Worm (Caenorhabditis elegans): ENCODE data around the gene msp-38.

DNA sequence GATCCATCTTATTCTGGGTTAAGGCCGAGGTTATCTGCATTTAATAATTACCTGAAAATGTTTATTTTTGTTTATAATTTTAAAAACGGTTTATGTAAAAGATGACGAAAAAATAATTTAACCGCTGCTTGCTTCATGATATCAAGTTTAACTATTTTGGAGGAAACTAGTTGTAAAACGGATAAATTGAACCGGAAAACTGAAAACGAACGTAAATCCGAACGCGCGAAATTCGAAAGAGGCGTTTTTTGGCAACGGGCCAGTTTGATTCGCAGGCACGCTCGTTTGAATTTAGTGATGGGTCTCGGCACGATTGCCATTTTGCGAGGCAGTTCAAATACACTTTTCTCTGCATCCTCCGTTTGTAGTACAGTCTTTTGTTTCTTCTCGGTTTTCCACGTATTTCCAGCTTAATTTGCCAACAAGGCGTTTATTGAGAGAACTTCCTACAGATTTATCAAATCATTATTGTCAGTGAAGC, 14.6 kb downstream of the msp-38 start, which contains the start of the genes gtbp-1 and K08F4.3:
- TF ChIP-seq ama-1 (optimal IDR thresholded peaks at IDR 0.05) (no peak), tbx-11 (GFP tag; IDR thresholded peaks at IDR 0.05) (no peak)
